Worm (Caenorhabditis elegans): ENCODE measurements around the gene F53H1.4.

Gene F53H1.4

ce11 chrIV:1309600-1310207 lies at the start of gene F53H1.4, which contains the start of gene ddx-46 (continued):
- TF ChIP-seq sea-2 (GFP tag; IDR thresholded peaks at IDR 0.05) (no peak), rcor-1 (GFP tag; IDR thresholded peaks at IDR 0.05) (no peak), Y56A3A.18 (GFP tag; IDR thresholded peaks at IDR 0.05) (no peak), ZK185.1 (tag; optimal IDR thresholded peaks at IDR 0.05; ENCODE audit: poor library complexity, severe bottlenecking) (no peak), hsf-1 (GFP tag; IDR thresholded peaks at IDR 0.05) (no peak), efl-1 (GFP tag; optimal IDR thresholded peaks at IDR 0.05) (peak; percentile 61), nhr-90 (tag; optimal IDR thresholded peaks at IDR 0.05) (no peak), ceh-79 (tag; optimal IDR thresholded peaks at IDR 0.05) (no peak), unc-62 (GFP tag; optimal IDR thresholded peaks at IDR 0.05) (no peak), egl-18 (GFP tag; IDR thresholded peaks at IDR 0.05) (no peak)

ce11 chrIV:1260474-1260873 lies 49.5 kb upstream of the F53H1.4 start:
- TF ChIP-seq F39B2.1 (GFP tag; IDR thresholded peaks at IDR 0.05) (no peak), snpc-3.4 (tag; optimal IDR thresholded peaks at IDR 0.05) (peak; percentile 91), D2030.7 (GFP tag; IDR thresholded peaks at IDR 0.05) (peak; percentile 33; the same call in 1 of the 2 replicates), zfh-2 (GFP tag; conservative IDR thresholded peaks at IDR 0.05) (no peak), him-1 (tag; optimal IDR thresholded peaks at IDR 0.05) (peak; percentile 6), dpff-1 (tag; optimal IDR thresholded peaks at IDR 0.05) (no peak), madf-6 (GFP tag; IDR thresholded peaks at IDR 0.05) (peak; percentile 78), ccch-3 (GFP tag; optimal IDR thresholded peaks at IDR 0.05) (no peak), dpl-1 (GFP tag; optimal IDR thresholded peaks at IDR 0.05) (no peak), lin-54 (GFP tag; optimal IDR thresholded peaks at IDR 0.05) (peak; percentile 25), ztf-25 (GFP tag; IDR thresholded peaks at IDR 0.05) (no peak), athp-1 (tag; optimal IDR thresholded peaks at IDR 0.05) (no peak), snpc-4 (GFP tag; optimal IDR thresholded peaks at IDR 0.05) (no peak), snpc-4 (tag; optimal IDR thresholded peaks at IDR 0.05) (peak; percentile 83 to 96 (median 92)), mcd-1 (GFP tag; IDR thresholded peaks at IDR 0.05) (peak; percentile 42; the same call in 1 of the 2 replicates), repo-1 (tag; optimal IDR thresholded peaks at IDR 0.05) (peak; percentile 19), attf-6 (GFP tag; IDR thresholded peaks at IDR 0.05) (peak; percentile 11; the same call in 1 of the 2 replicates), lsl-1 (GFP tag; optimal IDR thresholded peaks at IDR 0.05) (peak; percentile 51), hmg-1.2 (GFP tag; IDR thresholded peaks at IDR 0.05) (peak; percentile 72; the same call in 1 of the 2 replicates), pbrm-1 (GFP tag; IDR thresholded peaks at IDR 0.05) (peak; percentile 71; the same call in 1 of the 2 replicates), hmg-20 (GFP tag; IDR thresholded peaks at IDR 0.05) (no peak), snpc-1.1 (tag; optimal IDR thresholded peaks at IDR 0.05; ENCODE audit: insufficient read depth) (peak; percentile 91), tbp1 (GFP tag; optimal IDR thresholded peaks at IDR 0.05) (peak; percentile 45), dox-1 (GFP tag; IDR thresholded peaks at IDR 0.05) (peak; percentile 41; the same call in 1 of the 2 replicates), ceh-100 (GFP tag; IDR thresholded peaks at IDR 0.05) (no peak), F33H1.4 (GFP tag; IDR thresholded peaks at IDR 0.05) (peak; percentile 43)

- no peak for TF ChIP-seq rec-8 (tag; optimal IDR thresholded peaks at IDR 0.05)
- no peak for TF ChIP-seq Y67H2A.10 (GFP tag; conservative IDR thresholded peaks at IDR 0.05)
- TF ChIP-seq attf-6 (GFP tag; IDR thresholded peaks at IDR 0.05), result no peak
- TF ChIP-seq cebp-2 (GFP tag; IDR thresholded peaks at IDR 0.05), result no peak
- no peak for TF ChIP-seq F10E7.11 (tag; optimal IDR thresholded peaks at IDR 0.05)
- no peak for TF ChIP-seq dpl-1 (GFP tag; optimal IDR thresholded peaks at IDR 0.05)
- no peak for TF ChIP-seq nhr-90 (tag; optimal IDR thresholded peaks at IDR 0.05)
- TF ChIP-seq snpc-3.4 (tag; optimal IDR thresholded peaks at IDR 0.05), result no peak
Measured at ce11 chrIV:1261024-1261423, 48.9 kb upstream of the F53H1.4 start, which contains the start of gene clec-169. TSS of gene clec-169 (plus strand) at chrIV:1261324.

All from whole organism, young adult.